Worm (Caenorhabditis elegans) whole organism, L2 larva: ENCODE data around the gene Y67D8C.7.

Experiments
- aly-2 ChIP-seq: fragments of 150-350 bp; optimal IDR thresholded peaks from 2 replicates; lab custom pipeline; 2014; ENCODE audit warnings: missing biosample characterization, missing genetic modification characterization
- mdl-1 ChIP-seq, 2 experiments: fragments of 150-350 bp in 1 of 2; sonication (generic microtip) in 1 of 2; optimal IDR thresholded peaks; 2 replicates each; lab custom pipeline; 2017; ENCODE audit warnings: missing biosample characterization in 2 of 2, missing genetic modification characterization in 2 of 2
- unc-62 ChIP-seq: fragments of 150-350 bp; optimal IDR thresholded peaks from 2 replicates; lab custom pipeline; 2014; ENCODE audit warnings: missing biosample characterization, missing genetic modification reagents, missing genetic modification characterization
- zag-1 ChIP-seq: fragments of 150-350 bp; optimal IDR thresholded peaks from 2 replicates; lab custom pipeline; 2014; ENCODE audit warnings: missing biosample characterization, missing genetic modification characterization

- TF ChIP-seq unc-62 (GFP tag; lab: Kevin White, UChicago), result no peak
- TF ChIP-seq zag-1, result no peak
- TF ChIP-seq aly-2 (tag; lab: Kevin White, UChicago), result no peak
- TF ChIP-seq mdl-1 (tag; optimal IDR thresholded peaks at IDR 0.05; lab: Kevin White, UChicago), result no peak
Measured at ce11 chrIV:3092978-3093377, 26.2 kb upstream of the Y67D8C.7 start.
